Worm (Caenorhabditis elegans): ENCODE results near the gene C30G7.4.

Gene C30G7.4

ce11 chrV:14924104-14924503 lies 22.8 kb downstream of the C30G7.4 start, which contains the start of gene srg-54:
Gene srg-54, minus strand, starts transcription at chrV:14924204.
- no peak for TF ChIP-seq hlh-6 (tag; optimal IDR thresholded peaks at IDR 0.05)
- no peak for TF ChIP-seq ceh-6 (GFP tag; optimal IDR thresholded peaks at IDR 0.05)
- TF ChIP-seq F13H6.1 (tag; optimal IDR thresholded peaks at IDR 0.05) = no peak
- TF ChIP-seq elt-4 (tag; optimal IDR thresholded peaks at IDR 0.05) = no peak
- TF ChIP-seq lim-6 (tag; optimal IDR thresholded peaks at IDR 0.05) = no peak
- TF ChIP-seq ztf-16 (tag; optimal IDR thresholded peaks at IDR 0.05) = no peak
- no peak for TF ChIP-seq ahr-1 (tag; optimal IDR thresholded peaks at IDR 0.05)
- TF ChIP-seq npax-4 (tag; optimal IDR thresholded peaks at IDR 0.05) = no peak
- no peak for TF ChIP-seq ceh-22 (tag; optimal IDR thresholded peaks at IDR 0.05)
- no peak for TF ChIP-seq unc-3 (GFP tag; conservative IDR thresholded peaks at IDR 0.05)
- no peak for TF ChIP-seq unc-3 (tag; optimal IDR thresholded peaks at IDR 0.05)
- TF ChIP-seq ceh-19 (GFP tag; optimal IDR thresholded peaks at IDR 0.05) = no peak
- no peak for TF ChIP-seq madf-2 (tag; optimal IDR thresholded peaks at IDR 0.05)
- TF ChIP-seq sdc-2 (tag; optimal IDR thresholded peaks at IDR 0.05) = no peak

DNA sequence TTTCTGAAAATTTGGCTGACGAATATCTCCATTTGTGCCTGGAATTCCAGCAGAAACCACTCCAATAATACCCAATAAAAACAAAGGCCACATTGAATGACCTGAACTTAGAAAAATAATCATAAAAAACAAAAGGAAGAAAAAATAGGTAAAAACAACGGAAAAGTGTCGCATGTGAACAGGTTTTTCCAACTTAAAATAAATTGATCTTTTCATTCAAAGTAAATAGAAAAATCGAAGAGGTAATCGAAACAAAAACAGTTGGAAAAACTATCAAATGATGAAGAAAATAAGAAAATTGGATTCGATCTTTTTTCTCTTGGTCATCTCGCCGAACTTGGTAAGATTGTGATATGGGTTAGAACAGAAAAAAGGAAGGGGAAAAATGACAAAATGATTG lies 25.4 kb downstream of the C30G7.4 start, which contains the start of gene zmp-4:
Gene zmp-4, minus strand, starts transcription at position 101 of the 400 bp plus-strand sequence.
- TF ChIP-seq ztf-16 (tag; optimal IDR thresholded peaks at IDR 0.05) = no peak
- no peak for TF ChIP-seq ama-1 (optimal IDR thresholded peaks at IDR 0.05)
- TF ChIP-seq ahr-1 (tag; optimal IDR thresholded peaks at IDR 0.05) = no peak
- no peak for TF ChIP-seq ceh-18 (tag; optimal IDR thresholded peaks at IDR 0.05)
- no peak for TF ChIP-seq hlh-6 (tag; optimal IDR thresholded peaks at IDR 0.05)
- TF ChIP-seq ttx-3 (tag; optimal IDR thresholded peaks at IDR 0.05) = no peak
- no peak for TF ChIP-seq ceh-34 (tag; optimal IDR thresholded peaks at IDR 0.05)
- TF ChIP-seq ceh-6 (GFP tag; optimal IDR thresholded peaks at IDR 0.05) = no peak
- no peak for TF ChIP-seq eyg-1 (tag; optimal IDR thresholded peaks at IDR 0.05)
- no peak for TF ChIP-seq ceh-24 (tag; optimal IDR thresholded peaks at IDR 0.05)
- no peak for TF ChIP-seq fkh-10 (GFP tag; optimal IDR thresholded peaks at IDR 0.05)
- TF ChIP-seq pat-9 (tag; optimal IDR thresholded peaks at IDR 0.05) = no peak
- no peak for TF ChIP-seq mec-3 (tag; optimal IDR thresholded peaks at IDR 0.05; ENCODE audit: borderline replicate concordance)

- TF ChIP-seq lim-6 (tag; optimal IDR thresholded peaks at IDR 0.05) (no peak), hlh-30 (tag; optimal IDR thresholded peaks at IDR 0.05; ENCODE audit: insufficient read depth) (no peak), unc-3 (GFP tag; conservative IDR thresholded peaks at IDR 0.05) (no peak), unc-3 (tag; optimal IDR thresholded peaks at IDR 0.05) (no peak), ceh-9 (tag; optimal IDR thresholded peaks at IDR 0.05) (no peak), ceh-22 (tag; optimal IDR thresholded peaks at IDR 0.05) (no peak), tbx-7 (tag; optimal IDR thresholded peaks at IDR 0.05) (no peak), pha-2 (tag; optimal IDR thresholded peaks at IDR 0.05) (no peak), hlh-6 (tag; optimal IDR thresholded peaks at IDR 0.05) (no peak), ceh-2 (tag; optimal IDR thresholded peaks at IDR 0.05) (no peak), ceh-45 (GFP tag; IDR thresholded peaks at IDR 0.05) (no peak), pax-1 (tag; optimal IDR thresholded peaks at IDR 0.05) (no peak), pag-3 (tag; optimal IDR thresholded peaks at IDR 0.05; ENCODE audit: borderline replicate concordance) (no peak), C38D4.7 (GFP tag; optimal IDR thresholded peaks at IDR 0.05) (no peak), elt-4 (tag; optimal IDR thresholded peaks at IDR 0.05) (no peak), Y22D7AL.16 (tag; optimal IDR thresholded peaks at IDR 0.05) (no peak)
Observed at ce11 chrV:14915599-14915998, 31.3 kb downstream of the C30G7.4 start, which contains the start of gene H12D21.11. Gene H12D21.11, plus strand, starts transcription at chrV:14915899.

ce11 chrV:14910758-14911157 lies 36.2 kb downstream of the C30G7.4 start:
- TF ChIP-seq mec-3 (tag; optimal IDR thresholded peaks at IDR 0.05; ENCODE audit: borderline replicate concordance) (no peak), unc-42 (tag; optimal IDR thresholded peaks at IDR 0.05) (no peak), elt-2 (tag; optimal IDR thresholded peaks at IDR 0.05) (no peak), nfya-1 (tag; optimal IDR thresholded peaks at IDR 0.05) (no peak), hlh-15 (tag; optimal IDR thresholded peaks at IDR 0.05) (no peak), ceh-34 (tag; optimal IDR thresholded peaks at IDR 0.05) (no peak), ceh-30 (tag; optimal IDR thresholded peaks at IDR 0.05) (no peak), F13H6.1 (tag; optimal IDR thresholded peaks at IDR 0.05) (no peak), odd-2 (tag; optimal IDR thresholded peaks at IDR 0.05) (no peak), tbx-7 (tag; optimal IDR thresholded peaks at IDR 0.05) (no peak), zip-5 (tag; optimal IDR thresholded peaks at IDR 0.05) (no peak)

Measured in whole organism, late embryonic.